Worm (Caenorhabditis elegans): Measurements from ENCODE around the gene F13H8.2.

Gene F13H8.2

DNA sequence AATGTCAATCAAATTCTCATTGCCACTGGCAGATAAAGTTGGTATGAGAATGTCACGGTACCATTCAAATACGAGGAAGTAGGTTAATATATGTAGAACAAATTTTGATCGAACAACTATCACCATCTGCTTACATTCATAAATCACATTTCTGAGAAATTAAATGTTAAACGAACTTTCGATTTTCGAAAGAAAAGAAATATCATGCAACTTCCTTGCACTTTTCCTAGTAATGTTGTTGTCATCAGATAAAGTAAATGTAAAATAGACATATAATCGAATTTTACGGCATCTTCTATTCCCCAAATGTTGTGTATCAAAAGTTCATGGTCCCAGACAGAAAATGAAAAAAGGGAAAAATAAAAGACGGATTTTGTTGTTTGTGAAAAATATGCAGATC lies 41.3 kb downstream of the F13H8.2 start:
- TF ChIP-seq alr-1 (tag; optimal IDR thresholded peaks at IDR 0.05), result no peak
- TF ChIP-seq snpc-4 (tag; optimal IDR thresholded peaks at IDR 0.05), result no peak
- no peak for TF ChIP-seq R02D3.7 (tag; optimal IDR thresholded peaks at IDR 0.05)
- no peak for TF ChIP-seq ceh-16 (tag; optimal IDR thresholded peaks at IDR 0.05)
- no peak for TF ChIP-seq ztf-4 (tag; optimal IDR thresholded peaks at IDR 0.05)
- peak in 1 of 2 experiments; percentile 10 for TF ChIP-seq lsy-2 (tag; optimal IDR thresholded peaks at IDR 0.05)
- no peak for TF ChIP-seq sem-4 (tag; optimal IDR thresholded peaks at IDR 0.05)
- TF ChIP-seq peb-1 (tag; optimal IDR thresholded peaks at IDR 0.05), result no peak
- no peak for TF ChIP-seq nhr-11 (tag; optimal IDR thresholded peaks at IDR 0.05)

DNA sequence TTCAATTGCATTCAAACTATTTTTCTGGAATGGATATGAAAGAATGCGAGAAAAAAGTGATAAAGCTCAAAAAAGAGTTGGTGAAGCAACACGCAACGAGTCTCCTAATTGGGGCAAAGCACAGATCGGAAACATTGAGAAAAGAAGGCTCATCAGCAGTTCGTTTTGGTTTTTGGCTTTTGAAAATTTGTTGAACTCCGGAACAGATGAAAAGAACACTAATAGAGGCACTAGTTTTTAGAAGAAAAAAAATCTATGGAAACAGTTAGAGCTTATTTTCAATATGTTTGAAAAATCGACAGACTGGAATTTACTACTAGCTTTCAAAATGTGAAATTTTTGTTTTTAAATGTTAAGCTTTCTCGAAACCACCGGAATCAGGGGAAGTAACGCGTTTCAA lies 41.7 kb downstream of the F13H8.2 start:
- TF ChIP-seq ceh-82 (tag; optimal IDR thresholded peaks at IDR 0.05) (no peak), nhr-77 (tag; optimal IDR thresholded peaks at IDR 0.05) (no peak), gmeb-1 (tag; optimal IDR thresholded peaks at IDR 0.05) (no peak), R02D3.7 (tag; optimal IDR thresholded peaks at IDR 0.05) (no peak), fos-1 (tag; optimal IDR thresholded peaks at IDR 0.05) (no peak), ztf-1 (GFP tag; conservative IDR thresholded peaks at IDR 0.05) (no peak), lin-13 (GFP tag; optimal IDR thresholded peaks at IDR 0.05) (no peak), aly-2 (tag; optimal IDR thresholded peaks at IDR 0.05) (no peak), nhr-23 (tag; optimal IDR thresholded peaks at IDR 0.05) (no peak), skn-1 (tag; optimal IDR thresholded peaks at IDR 0.05) (no peak), snpc-4 (tag; optimal IDR thresholded peaks at IDR 0.05) (no peak), crh-2 (tag; optimal IDR thresholded peaks at IDR 0.05) (no peak), ztf-11 (tag; optimal IDR thresholded peaks at IDR 0.05) (no peak), ztf-4 (tag; optimal IDR thresholded peaks at IDR 0.05) (no peak), elt-1 (tag; optimal IDR thresholded peaks at IDR 0.05) (no peak), egl-27 (tag; optimal IDR thresholded peaks at IDR 0.05) (no peak), blmp-1 (tag; optimal IDR thresholded peaks at IDR 0.05; ENCODE audit: insufficient read depth) (no peak), nhr-12 (tag; optimal IDR thresholded peaks at IDR 0.05) (no peak), nhr-237 (tag; optimal IDR thresholded peaks at IDR 0.05) (no peak), nhr-25 (tag; optimal IDR thresholded peaks at IDR 0.05) (no peak)

DNA sequence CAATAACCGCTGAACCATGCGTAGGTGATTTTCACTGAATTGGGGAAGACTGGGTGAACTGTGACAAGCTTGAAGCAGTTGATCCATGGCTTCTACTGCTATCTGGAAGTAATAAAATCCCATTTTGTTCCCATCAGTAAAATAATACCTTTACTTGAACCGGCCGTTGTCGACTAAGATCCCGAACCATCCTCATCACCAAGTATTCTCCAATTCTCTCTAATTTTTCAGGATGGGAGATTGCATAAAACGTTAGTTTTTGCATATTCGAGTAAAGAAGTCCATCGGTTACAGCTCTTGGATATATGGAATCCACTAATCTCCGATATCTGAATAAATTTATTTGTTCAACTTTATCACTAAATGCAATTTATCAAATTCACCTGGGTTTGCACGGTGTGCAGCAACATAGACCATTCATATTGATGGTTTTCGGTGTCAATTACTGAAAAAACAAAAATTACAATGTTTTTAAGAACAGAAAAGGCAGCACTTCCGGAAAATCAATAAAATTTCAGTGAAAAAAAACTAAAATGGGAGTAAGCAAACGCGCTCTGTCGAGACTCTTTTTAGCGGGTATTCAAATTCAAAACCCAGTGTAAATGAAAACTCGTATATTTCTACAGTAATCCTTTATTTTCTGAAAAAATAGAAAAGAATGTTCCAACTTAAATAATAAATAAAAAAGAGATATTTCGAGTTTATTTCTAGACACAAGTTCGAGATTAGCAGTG lies 50.7 kb downstream of the F13H8.2 start, which contains the start of gene efr-3:
efr-3 (minus strand) TSS at position 505 of the 734 bp plus-strand sequence.
- TF ChIP-seq lin-11 (tag; optimal IDR thresholded peaks at IDR 0.05) (no peak), nhr-6 (tag; optimal IDR thresholded peaks at IDR 0.05) (no peak), unc-39 (tag; optimal IDR thresholded peaks at IDR 0.05) (no peak), ceh-16 (tag; optimal IDR thresholded peaks at IDR 0.05) (no peak), R02D3.7 (tag; optimal IDR thresholded peaks at IDR 0.05) (no peak), mdl-1 (tag; optimal IDR thresholded peaks at IDR 0.05) (no peak), nhr-23 (tag; optimal IDR thresholded peaks at IDR 0.05) (no peak), mbf-1 (tag; optimal IDR thresholded peaks at IDR 0.05) (no peak), unc-62 (GFP tag; optimal IDR thresholded peaks at IDR 0.05) (no peak), mab-5 (tag; optimal IDR thresholded peaks at IDR 0.05) (peak; percentile 41), unc-55 (GFP tag; optimal IDR thresholded peaks at IDR 0.05) (peak; percentile 86), dmd-4 (tag; optimal IDR thresholded peaks at IDR 0.05) (no peak), alr-1 (tag; optimal IDR thresholded peaks at IDR 0.05) (no peak), nhr-21 (tag; optimal IDR thresholded peaks at IDR 0.05) (no peak), nhr-237 (tag; optimal IDR thresholded peaks at IDR 0.05) (no peak), aly-2 (tag; optimal IDR thresholded peaks at IDR 0.05) (no peak), lin-13 (GFP tag; optimal IDR thresholded peaks at IDR 0.05) (peak; percentile 46), nhr-25 (tag; optimal IDR thresholded peaks at IDR 0.05) (no peak), nhr-11 (tag; optimal IDR thresholded peaks at IDR 0.05) (no peak), Y55F3AM.14 (GFP tag; optimal IDR thresholded peaks at IDR 0.05) (no peak), ZK546.5 (tag; optimal IDR thresholded peaks at IDR 0.05) (no peak), nhr-10 (tag; optimal IDR thresholded peaks at IDR 0.05) (no peak), lsy-2 (tag; optimal IDR thresholded peaks at IDR 0.05) (peak; percentile 58 to 79), ztf-1 (GFP tag; conservative IDR thresholded peaks at IDR 0.05) (no peak), sem-4 (tag; optimal IDR thresholded peaks at IDR 0.05) (no peak), sma-3 (GFP tag; optimal IDR thresholded peaks at IDR 0.05) (no peak), C34F6.9 (tag; optimal IDR thresholded peaks at IDR 0.05) (peak; percentile 78), egl-27 (tag; optimal IDR thresholded peaks at IDR 0.05) (no peak), fos-1 (tag; optimal IDR thresholded peaks at IDR 0.05) (no peak), ztf-4 (tag; optimal IDR thresholded peaks at IDR 0.05) (no peak), nhr-12 (tag; optimal IDR thresholded peaks at IDR 0.05) (no peak), skn-1 (tag; optimal IDR thresholded peaks at IDR 0.05) (no peak), snpc-4 (tag; optimal IDR thresholded peaks at IDR 0.05) (no peak), elt-3 (tag; optimal IDR thresholded peaks at IDR 0.05) (no peak), elt-1 (tag; optimal IDR thresholded peaks at IDR 0.05) (no peak), lin-39 (tag; optimal IDR thresholded peaks at IDR 0.05) (no peak), ama-1 (optimal IDR thresholded peaks at IDR 0.05) (no peak), crh-2 (tag; optimal IDR thresholded peaks at IDR 0.05) (peak; percentile 56), peb-1 (tag; optimal IDR thresholded peaks at IDR 0.05) (no peak), zag-1 (tag; optimal IDR thresholded peaks at IDR 0.05) (no peak), blmp-1 (tag; optimal IDR thresholded peaks at IDR 0.05; ENCODE audit: insufficient read depth) (no peak), sma-9 (GFP tag; optimal IDR thresholded peaks at IDR 0.05) (peak; percentile 16), sma-9 (tag; optimal IDR thresholded peaks at IDR 0.05) (no peak)
